Worm (Caenorhabditis elegans): ENCODE measurements around the gene R07B7.2.

The R07B7.2 gene

ce11 chrV:12084216-12084615 lies 24.7 kb upstream of the R07B7.2 start, which contains the start of gene R07B7.8:
Gene R07B7.8 (minus strand): TSS chrV:12084316.
- TF ChIP-seq elt-2 (tag; optimal IDR thresholded peaks at IDR 0.05) (peak; percentile 8), mep-1 (tag; optimal IDR thresholded peaks at IDR 0.05) (no peak), lin-39 (tag; optimal IDR thresholded peaks at IDR 0.05) (no peak)

- TF ChIP-seq efl-1 (optimal IDR thresholded peaks at IDR 0.05) (peak; percentile 22 to 52), efl-1 (GFP tag; optimal IDR thresholded peaks at IDR 0.05 in 1 of 2) (peak in 1 of 2 experiments; percentile 50), jun-1 (tag; optimal IDR thresholded peaks at IDR 0.05) (no peak), lin-14 (GFP tag; optimal IDR thresholded peaks at IDR 0.05) (peak; percentile 7)
Observed at ce11 chrV:12082932-12083331, 23.4 kb upstream of the R07B7.2 start, which contains the start of gene R07B7.10. Gene R07B7.10 (plus strand): TSS chrV:12083216.

- TF ChIP-seq unc-98 (GFP tag; IDR thresholded peaks at IDR 0.05) (no peak), nhr-77 (tag; optimal IDR thresholded peaks at IDR 0.05) (no peak), mab-9 (GFP tag; IDR thresholded peaks at IDR 0.05) (no peak), ets-5 (GFP tag; IDR thresholded peaks at IDR 0.05) (no peak), snu-23 (GFP tag; optimal IDR thresholded peaks at IDR 0.05) (no peak), zag-1 (tag; optimal IDR thresholded peaks at IDR 0.05) (no peak), ceh-8 (GFP tag; optimal IDR thresholded peaks at IDR 0.05) (no peak), lsy-2 (tag; optimal IDR thresholded peaks at IDR 0.05) (no peak), dpl-1 (GFP tag; optimal IDR thresholded peaks at IDR 0.05) (no peak), C34B4.2 (tag; optimal IDR thresholded peaks at IDR 0.05) (no peak), nhr-76 (tag; optimal IDR thresholded peaks at IDR 0.05) (no peak), mdl-1 (tag; optimal IDR thresholded peaks at IDR 0.05) (no peak), ceh-90 (tag; optimal IDR thresholded peaks at IDR 0.05) (no peak), F16B12.6 (tag; optimal IDR thresholded peaks at IDR 0.05) (no peak), alr-1 (tag; optimal IDR thresholded peaks at IDR 0.05; ENCODE audit: borderline replicate concordance) (no peak), ztf-4 (tag; optimal IDR thresholded peaks at IDR 0.05) (no peak), vab-15 (tag; optimal IDR thresholded peaks at IDR 0.05) (no peak)
Observed at ce11 chrV:12080274-12080673, 20.7 kb upstream of the R07B7.2 start, which contains the start of gene R07B7.9. Gene R07B7.9 (minus strand): TSS chrV:12080374.

ce11 chrV:12075983-12076382 lies 16.4 kb upstream of the R07B7.2 start:
- no peak for TF ChIP-seq C16A3.4 (tag; optimal IDR thresholded peaks at IDR 0.05)
- no peak for TF ChIP-seq F16B12.6 (tag; optimal IDR thresholded peaks at IDR 0.05)
- peak; percentile 29 for TF ChIP-seq elt-2 (tag; optimal IDR thresholded peaks at IDR 0.05)
- TF ChIP-seq efl-1 (optimal IDR thresholded peaks at IDR 0.05): no peak
- peak in 1 of 2 experiments; percentile 45 for TF ChIP-seq efl-1 (GFP tag; optimal IDR thresholded peaks at IDR 0.05 in 1 of 2)
- TF ChIP-seq unc-62 (GFP tag; optimal IDR thresholded peaks at IDR 0.05): no peak
- TF ChIP-seq mef-2 (tag; optimal IDR thresholded peaks at IDR 0.05): no peak
- TF ChIP-seq dsc-1 (tag; optimal IDR thresholded peaks at IDR 0.05): no peak
- no peak for TF ChIP-seq lin-39 (tag; optimal IDR thresholded peaks at IDR 0.05)
- no peak for TF ChIP-seq hlh-4 (tag; optimal IDR thresholded peaks at IDR 0.05)
- no peak for TF ChIP-seq sox-4 (tag; optimal IDR thresholded peaks at IDR 0.05)

- TF ChIP-seq dsc-1 (tag; optimal IDR thresholded peaks at IDR 0.05) (no peak), lin-13 (GFP tag; optimal IDR thresholded peaks at IDR 0.05) (no peak), snu-23 (GFP tag; optimal IDR thresholded peaks at IDR 0.05) (no peak), elt-3 (tag; optimal IDR thresholded peaks at IDR 0.05) (no peak), aha-1 (tag; optimal IDR thresholded peaks at IDR 0.05) (no peak), nhr-20 (tag; optimal IDR thresholded peaks at IDR 0.05) (no peak), lin-15B (tag; optimal IDR thresholded peaks at IDR 0.05) (no peak), snpc-4 (tag; optimal IDR thresholded peaks at IDR 0.05) (no peak), lin-39 (tag; optimal IDR thresholded peaks at IDR 0.05) (no peak), nhr-28 (tag; optimal IDR thresholded peaks at IDR 0.05) (no peak), nhr-19 (GFP tag; conservative IDR thresholded peaks at IDR 0.05) (no peak), egl-27 (tag; optimal IDR thresholded peaks at IDR 0.05) (no peak), fkh-8 (tag; optimal IDR thresholded peaks at IDR 0.05) (no peak), tlp-1 (tag; optimal IDR thresholded peaks at IDR 0.05) (no peak), C16A3.4 (tag; optimal IDR thresholded peaks at IDR 0.05) (no peak), nhr-11 (tag; optimal IDR thresholded peaks at IDR 0.05) (no peak), aly-2 (tag; optimal IDR thresholded peaks at IDR 0.05) (no peak), ceh-63 (GFP tag; optimal IDR thresholded peaks at IDR 0.05) (no peak), fos-1 (tag; optimal IDR thresholded peaks at IDR 0.05) (no peak)
Observed at ce11 chrV:12074886-12075285, 15.3 kb upstream of the R07B7.2 start, which contains the start of gene R07B7.6. Gene R07B7.6 (minus strand): TSS chrV:12074986.

All from whole organism, L1 larva.